In genomic region chrX:7710439-7711154, dm6 we compare ENCODE assay signal across 3 fruit fly cellular contexts.
A peak's percentile ranks its signal among the peaks of the same experiment; 100 is the strongest.
TF ChIP-seq lines count a peak whose summit lies in the region.

No protein-coding gene starts in this region.

TF ChIP-seq in whole organism, adult, 20 proteins besides CTCF, POLR2A, EP300 and RAD21 (continued from another document):
- peak; percentile 85 for TF ChIP-seq kay (GFP tag; lab: Kevin White, UChicago; ENCODE audit: borderline replicate concordance)

TF ChIP-seq in whole organism, embryonic, 481 proteins besides CTCF, POLR2A, EP300 and RAD21 (continued from another document and continues in another):
- TF ChIP-seq CG2678 (tag; optimal IDR thresholded peaks at IDR 0.05; lab: Kevin White, UChicago) (no peak), CG6683 (GFP tag; optimal IDR thresholded peaks at IDR 0.05; lab: Kevin White, UChicago) (no peak), CG8478 (optimal IDR thresholded peaks at IDR 0.05; lab: Kevin White, UChicago) (no peak), vvl (GFP tag; IDR thresholded peaks at IDR 0.05; lab: Robert Waterston, UW) (peak; percentile 38; the same call in 1 of the 2 replicates), CG11247 (GFP tag; IDR thresholded peaks at IDR 0.05; lab: Robert Waterston, UW) (0 out of 2 replicates have a peak, but pooled peaks have one; percentile 38), CG16815 (GFP tag; optimal IDR thresholded peaks at IDR 0.05; lab: Kevin White, UChicago) (no peak), fd96Cb (tag; optimal IDR thresholded peaks at IDR 0.05; lab: Kevin White, UChicago) (no peak), trh (GFP tag; optimal IDR thresholded peaks at IDR 0.05; lab: Kevin White, UChicago) (no peak), CG6791 (GFP tag; IDR thresholded peaks at IDR 0.05; lab: Robert Waterston, UW; ENCODE audit: partially characterized antibody) (peak; percentile 37; the same call in 1 of the 3 replicates), B-H2 (GFP tag; optimal IDR thresholded peaks at IDR 0.05; lab: Kevin White, UChicago) (peak; percentile 1), CG9932 (GFP tag; IDR thresholded peaks at IDR 0.05; lab: Robert Waterston, UW) (peak; percentile 56), sens-2 (GFP tag; IDR thresholded peaks at IDR 0.05; lab: Robert Waterston, UW) (no peak), insv (GFP tag; optimal IDR thresholded peaks at IDR 0.05; lab: Kevin White, UChicago) (peak in 1 of 2 experiments; percentile 54), ash1 (GFP tag; optimal IDR thresholded peaks at IDR 0.05; lab: Kevin White, UChicago) (no peak), CG34376 (GFP tag; optimal IDR thresholded peaks at IDR 0.05; lab: Kevin White, UChicago) (no peak), Doc2 (GFP tag; IDR thresholded peaks at IDR 0.05; lab: Robert Waterston, UW) (no peak), phol (tag; optimal IDR thresholded peaks at IDR 0.05; lab: Kevin White, UChicago) (peak; percentile 87), dimm (GFP tag; IDR thresholded peaks at IDR 0.05; lab: Robert Waterston, UW) (no peak), Xbp1 (GFP tag; optimal IDR thresholded peaks at IDR 0.05; lab: Kevin White, UChicago) (peak; percentile 71), Lim3 (GFP tag; IDR thresholded peaks at IDR 0.05; lab: Robert Waterston, UW) (no peak), CG9876 (GFP tag; optimal IDR thresholded peaks at IDR 0.05; lab: Kevin White, UChicago) (peak; percentile 8), ranshi (GFP tag; IDR thresholded peaks at IDR 0.05; lab: Robert Waterston, UW) (no peak), CG6854 (GFP tag; optimal IDR thresholded peaks at IDR 0.05; lab: Kevin White, UChicago) (no peak), CG31224 (GFP tag; IDR thresholded peaks at IDR 0.05; lab: Robert Waterston, UW) (no peak), CG32767 (GFP tag; IDR thresholded peaks at IDR 0.05; lab: Robert Waterston, UW) (no peak), CG18476 (GFP tag; optimal IDR thresholded peaks at IDR 0.05; lab: Kevin White, UChicago) (no peak), CG9215 (GFP tag; IDR thresholded peaks at IDR 0.05; lab: Robert Waterston, UW) (no peak), CG4360 (GFP tag; IDR thresholded peaks at IDR 0.05; lab: Robert Waterston, UW) (0 out of 2 replicates have a peak, but pooled peaks have one; percentile 7), klu (GFP tag; IDR thresholded peaks at IDR 0.05; lab: Robert Waterston, UW) (no peak), chn (GFP tag; optimal IDR thresholded peaks at IDR 0.05; lab: Kevin White, UChicago) (no peak), eve (GFP tag; optimal IDR thresholded peaks at IDR 0.05; lab: Kevin White, UChicago) (peak in 1 of 2 experiments; percentile 56), CG42726 (GFP tag; IDR thresholded peaks at IDR 0.05; lab: Robert Waterston, UW; ENCODE audit: partially characterized antibody) (peak; percentile 64; the same call in 1 of the 2 replicates), CG9797 (GFP tag; optimal IDR thresholded peaks at IDR 0.05; lab: Kevin White, UChicago) (peak; percentile 34), Bdp1 (GFP tag; optimal IDR thresholded peaks at IDR 0.05; lab: Kevin White, UChicago) (no peak), salm (tag; optimal IDR thresholded peaks at IDR 0.05; lab: Kevin White, UChicago) (no peak), crp (GFP tag; optimal IDR thresholded peaks at IDR 0.05; lab: Kevin White, UChicago) (no peak), Dip3 (GFP tag; optimal IDR thresholded peaks at IDR 0.05; lab: Kevin White, UChicago) (no peak), Hmr (GFP tag; optimal IDR thresholded peaks at IDR 0.05; lab: Kevin White, UChicago) (peak; percentile 32), CG4404 (GFP tag; IDR thresholded peaks at IDR 0.05; lab: Robert Waterston, UW) (no peak), repo (GFP tag; optimal IDR thresholded peaks at IDR 0.05; lab: Kevin White, UChicago) (no peak), CG11085 (GFP tag; IDR thresholded peaks at IDR 0.05; lab: Robert Waterston, UW) (no peak), Atf3 (GFP tag; optimal IDR thresholded peaks at IDR 0.05; lab: Kevin White, UChicago) (no peak), en (GFP tag; optimal IDR thresholded peaks at IDR 0.05; lab: Kevin White, UChicago) (no peak), Adf1 (GFP tag; IDR thresholded peaks at IDR 0.05; lab: Robert Waterston, UW) (no peak; the same call in 1 of the 2 replicates), CG17186 (GFP tag; optimal IDR thresholded peaks at IDR 0.05; lab: Kevin White, UChicago) (no peak), CG10462 (GFP tag; optimal IDR thresholded peaks at IDR 0.05; lab: Kevin White, UChicago) (peak; percentile 45), CG17361 (GFP tag; IDR thresholded peaks at IDR 0.05; lab: Robert Waterston, UW) (0 out of 3 replicates have a peak, but pooled peaks have one; percentile 13), pzg (GFP tag; optimal IDR thresholded peaks at IDR 0.05; lab: Kevin White, UChicago) (peak; percentile 66), Hr39 (optimal IDR thresholded peaks at IDR 0.05; lab: Kevin White, UChicago) (no peak), dmrt99B (tag; optimal IDR thresholded peaks at IDR 0.05; lab: Kevin White, UChicago) (peak; percentile 30), psq (GFP tag; optimal IDR thresholded peaks at IDR 0.05; lab: Kevin White, UChicago) (no peak), exex (tag; optimal IDR thresholded peaks at IDR 0.05; lab: Kevin White, UChicago) (no peak), pnt (GFP tag; optimal IDR thresholded peaks at IDR 0.05; lab: Kevin White, UChicago) (peak; percentile 13), Hsf (GFP tag; optimal IDR thresholded peaks at IDR 0.05; lab: Kevin White, UChicago) (peak; percentile 45), tll (GFP tag; optimal IDR thresholded peaks at IDR 0.05; lab: Kevin White, UChicago) (no peak), ken (GFP tag; IDR thresholded peaks at IDR 0.05; lab: Robert Waterston, UW) (peak; percentile 46; the same call in 1 of the 3 replicates), Tbp (GFP tag; optimal IDR thresholded peaks at IDR 0.05; lab: Kevin White, UChicago) (no peak), sisA (GFP tag; IDR thresholded peaks at IDR 0.05; lab: Robert Waterston, UW) (no peak), HLH54F (GFP tag; optimal IDR thresholded peaks at IDR 0.05; lab: Kevin White, UChicago) (no peak), dan (GFP tag; IDR thresholded peaks at IDR 0.05; lab: Robert Waterston, UW) (no peak), CG15269 (tag; optimal IDR thresholded peaks at IDR 0.05; lab: Kevin White, UChicago) (no peak), CHES-1-like (GFP tag; optimal IDR thresholded peaks at IDR 0.05; lab: Kevin White, UChicago) (peak; percentile 73), CG13296 (GFP tag; optimal IDR thresholded peaks at IDR 0.05; lab: Kevin White, UChicago) (peak; percentile 30), Usf (GFP tag; optimal IDR thresholded peaks at IDR 0.05; lab: Kevin White, UChicago) (no peak), CG1024 (GFP tag; IDR thresholded peaks at IDR 0.05; lab: Robert Waterston, UW) (no peak), Mes4 (GFP tag; optimal IDR thresholded peaks at IDR 0.05; lab: Kevin White, UChicago) (no peak)

TF ChIP-seq in whole organism, prepupa, 60 proteins besides CTCF, POLR2A, EP300 and RAD21 (continued from another document):
- TF ChIP-seq CG11902 (GFP tag; optimal IDR thresholded peaks at IDR 0.05; lab: Kevin White, UChicago) (no peak), Eip78C (GFP tag; lab: Kevin White, UChicago) (peak; percentile 51), eg (GFP tag; IDR thresholded peaks at IDR 0.05; lab: Robert Waterston, UW) (peak; percentile 63; the same call in 2 of the 3 replicates), Sox102F (GFP tag; optimal IDR thresholded peaks at IDR 0.05; lab: Kevin White, UChicago) (peak; percentile 15), fd85E (GFP tag; optimal IDR thresholded peaks at IDR 0.05; lab: Kevin White, UChicago) (no peak), CG10631 (GFP tag; optimal IDR thresholded peaks at IDR 0.05; lab: Kevin White, UChicago) (no peak), CG16779 (tag; optimal IDR thresholded peaks at IDR 0.05; lab: Kevin White, UChicago) (peak; percentile 8), CG8319 (GFP tag; optimal IDR thresholded peaks at IDR 0.05; lab: Kevin White, UChicago) (no peak), lz (GFP tag; optimal IDR thresholded peaks at IDR 0.05; lab: Kevin White, UChicago) (peak; percentile 51), CG1621 (tag; optimal IDR thresholded peaks at IDR 0.05; lab: Kevin White, UChicago) (no peak), net (GFP tag; optimal IDR thresholded peaks at IDR 0.05; lab: Kevin White, UChicago) (no peak), CG31627 (GFP tag; optimal IDR thresholded peaks at IDR 0.05; lab: Kevin White, UChicago) (peak; percentile 45), Sox15 (GFP tag; optimal IDR thresholded peaks at IDR 0.05; lab: Kevin White, UChicago) (no peak), CG3919 (GFP tag; optimal IDR thresholded peaks at IDR 0.05; lab: Kevin White, UChicago) (no peak), spab (GFP tag; optimal IDR thresholded peaks at IDR 0.05; lab: Kevin White, UChicago) (no peak), CG6163 (GFP tag; IDR thresholded peaks at IDR 0.05; lab: Robert Waterston, UW) (0 out of 3 replicates have a peak, but pooled peaks have one; percentile 39)
